Fruit fly (Drosophila melanogaster): Measurements from ENCODE around the gene CG7886.

Gene CG7886

dm6 chr3R:14683928-14684327, 41.6 kb upstream of the CG7886 start (continued):
- no peak for TF ChIP-seq CG6683 (GFP tag; optimal IDR thresholded peaks at IDR 0.05)
- no peak for TF ChIP-seq Atf6 (GFP tag; IDR thresholded peaks at IDR 0.05)
- TF ChIP-seq Atf-2 (GFP tag; optimal IDR thresholded peaks at IDR 0.05): no peak
- TF ChIP-seq CG12391 (tag; optimal IDR thresholded peaks at IDR 0.05): no peak
- TF ChIP-seq HLH3B (GFP tag; IDR thresholded peaks at IDR 0.05): no peak
- no peak for TF ChIP-seq CG16813 (GFP tag; IDR thresholded peaks at IDR 0.05; ENCODE audit: partially characterized antibody)
- no peak for TF ChIP-seq CG10274 (GFP tag; optimal IDR thresholded peaks at IDR 0.05)
- TF ChIP-seq ap (GFP tag; IDR thresholded peaks at IDR 0.05): no peak
- TF ChIP-seq ERR (GFP tag; optimal IDR thresholded peaks at IDR 0.05): no peak
- TF ChIP-seq dm (GFP tag; optimal IDR thresholded peaks at IDR 0.05): no peak
- 0 out of 2 replicates have a peak, but pooled peaks have one; percentile 15 for TF ChIP-seq CG14441 (GFP tag; IDR thresholded peaks at IDR 0.05)
- TF ChIP-seq chif (GFP tag; optimal IDR thresholded peaks at IDR 0.05): no peak
- 0 out of 2 replicates have a peak, but pooled peaks have one; percentile 11 for TF ChIP-seq esg (GFP tag; conservative IDR thresholded peaks at IDR 0.05)
- TF ChIP-seq CTCF (GFP tag; optimal IDR thresholded peaks at IDR 0.05): no peak
- no peak for TF ChIP-seq CG11723 (GFP tag; optimal IDR thresholded peaks at IDR 0.05)
- 0 out of 3 replicates have a peak, but pooled peaks have one; percentile 25 for TF ChIP-seq so (GFP tag; IDR thresholded peaks at IDR 0.05)
- no peak for TF ChIP-seq CG16863 (GFP tag; optimal IDR thresholded peaks at IDR 0.05)
- TF ChIP-seq dan (GFP tag; IDR thresholded peaks at IDR 0.05): no peak
- TF ChIP-seq CG3281 (GFP tag; optimal IDR thresholded peaks at IDR 0.05): no peak
- no peak for TF ChIP-seq CHES-1-like (GFP tag; optimal IDR thresholded peaks at IDR 0.05)
- TF ChIP-seq sens-2 (GFP tag; IDR thresholded peaks at IDR 0.05): no peak
- no peak for TF ChIP-seq cato (GFP tag; optimal IDR thresholded peaks at IDR 0.05; ENCODE audit: borderline replicate concordance)
- TF ChIP-seq CG1647 (GFP tag; optimal IDR thresholded peaks at IDR 0.05): no peak
- TF ChIP-seq CG11085 (GFP tag; IDR thresholded peaks at IDR 0.05): no peak
- TF ChIP-seq Poxn (GFP tag; IDR thresholded peaks at IDR 0.05): no peak
- TF ChIP-seq CG17829 (tag; optimal IDR thresholded peaks at IDR 0.05): no peak
- TF ChIP-seq sisA (GFP tag; IDR thresholded peaks at IDR 0.05): no peak
- no peak for TF ChIP-seq Mes4 (GFP tag; optimal IDR thresholded peaks at IDR 0.05)
- no peak for TF ChIP-seq az2 (GFP tag; optimal IDR thresholded peaks at IDR 0.05)
- no peak for TF ChIP-seq unpg (GFP tag; optimal IDR thresholded peaks at IDR 0.05)
- no peak for TF ChIP-seq Neu2 (GFP tag; optimal IDR thresholded peaks at IDR 0.05; ENCODE audit: borderline replicate concordance)
- TF ChIP-seq ttk (GFP tag; IDR thresholded peaks at IDR 0.05): no peak
- no peak for TF ChIP-seq CG10654 (GFP tag; optimal IDR thresholded peaks at IDR 0.05)
- no peak for TF ChIP-seq CG4707 (GFP tag; optimal IDR thresholded peaks at IDR 0.05)
- no peak for TF ChIP-seq run (tag; optimal IDR thresholded peaks at IDR 0.05)
- TF ChIP-seq Xrp1 (GFP tag; IDR thresholded peaks at IDR 0.05): 0 out of 2 replicates have a peak, but pooled peaks have one; percentile 11
- no peak for TF ChIP-seq Sry-δ (GFP tag; optimal IDR thresholded peaks at IDR 0.05)
- TF ChIP-seq CG3065 (GFP tag; optimal IDR thresholded peaks at IDR 0.05): no peak
- no peak for TF ChIP-seq CG8281 (tag; optimal IDR thresholded peaks at IDR 0.05)
- peak in 1 of 2 experiments; percentile 19 for TF ChIP-seq Eip74EF (GFP tag; optimal IDR thresholded peaks at IDR 0.05)
- TF ChIP-seq CG14965 (GFP tag; optimal IDR thresholded peaks at IDR 0.05; ENCODE audit: borderline replicate concordance): no peak
- no peak for TF ChIP-seq Dll (GFP tag; IDR thresholded peaks at IDR 0.05; ENCODE audit: partially characterized antibody)
- no peak for TF ChIP-seq CG3847 (GFP tag; IDR thresholded peaks at IDR 0.05)
- no peak for TF ChIP-seq crp (GFP tag; optimal IDR thresholded peaks at IDR 0.05)
- TF ChIP-seq tup (GFP tag; optimal IDR thresholded peaks at IDR 0.05): no peak
- TF ChIP-seq CG7928 (GFP tag; optimal IDR thresholded peaks at IDR 0.05): no peak
- TF ChIP-seq prd (optimal IDR thresholded peaks at IDR 0.05): no peak
- peak; percentile 38; the same call in 1 of the 3 replicates for TF ChIP-seq prd (GFP tag; IDR thresholded peaks at IDR 0.05)
- TF ChIP-seq cas (GFP tag; IDR thresholded peaks at IDR 0.05): no peak
- TF ChIP-seq lab (GFP tag; optimal IDR thresholded peaks at IDR 0.05): no peak
- TF ChIP-seq ind (GFP tag; optimal IDR thresholded peaks at IDR 0.05): no peak
- TF ChIP-seq jigr1 (GFP tag; IDR thresholded peaks at IDR 0.05): no peak

Data from whole organism, embryonic.